Worm (Caenorhabditis elegans) whole organism, midembryonic: ENCODE results near the gene basl-1.

Experiments
- T22C8.4 ChIP-seq: fragments of 200-800 bp; sonication (Bioruptor generic); IDR thresholded peaks from 2 replicates; pipeline ENCODE4 v1.3.6; 2022; ENCODE audit warnings: missing genetic modification characterization, missing compliant biosample characterization
- cog-1 ChIP-seq: sonication (generic microtip); optimal IDR thresholded peaks from 2 replicates; lab custom pipeline; 2016; ENCODE audit warnings: missing genetic modification characterization, missing compliant biosample characterization
- flt-1 ChIP-seq: fragments of 200-800 bp; sonication (Bioruptor generic); IDR thresholded peaks from 2 replicates; pipeline ENCODE4 v1.3.6; 2022; ENCODE audit warnings: missing genetic modification characterization, missing compliant biosample characterization
- klf-2 ChIP-seq: fragments of 200-800 bp; sonication (Bioruptor generic); conservative IDR thresholded peaks from 2 replicates; pipeline ENCODE4 v1.3.6; 2022; ENCODE audit warnings: missing genetic modification reagents, missing genetic modification characterization, missing compliant biosample characterization
- med-1 ChIP-seq: sonication (generic microtip); optimal IDR thresholded peaks from 2 replicates; lab custom pipeline; 2017; ENCODE audit warnings: missing genetic modification characterization, mild to moderate bottlenecking, missing compliant biosample characterization, antibody characterized with exemption, missing genetic modification reagents; ENCODE audit not compliant: insufficient read depth
- ref-1 ChIP-seq: fragments of 200-800 bp; sonication (Bioruptor generic); conservative IDR thresholded peaks from 2 replicates; pipeline ENCODE4 v1.3.6; 2022; ENCODE audit warnings: missing genetic modification reagents, missing genetic modification characterization, missing compliant biosample characterization
- tab-1 ChIP-seq: fragments of 200-800 bp; sonication (Bioruptor generic); IDR thresholded peaks from 2 replicates; pipeline ENCODE4 v1.3.6; 2022; ENCODE audit warnings: missing genetic modification characterization, missing compliant biosample characterization
- ztf-23 ChIP-seq: fragments of 200-800 bp; sonication (Bioruptor generic); IDR thresholded peaks from 2 replicates; pipeline ENCODE4 v1.3.6; 2022; ENCODE audit warnings: missing genetic modification reagents, missing genetic modification characterization, missing compliant biosample characterization
- ztf-29 ChIP-seq: fragments of 200-800 bp; sonication (Bioruptor generic); IDR thresholded peaks from 2 replicates; pipeline ENCODE4 v1.3.6; 2022; ENCODE audit warnings: missing genetic modification reagents, missing genetic modification characterization, missing compliant biosample characterization

basl-1 gene

ce11 chrIII:5603439-5603986 is 11.2 kb upstream of the basl-1 start, which contains the start of gene madf-11:
Gene madf-11 (minus strand): TSS chrIII:5603489.
- TF ChIP-seq med-1: no peak
- no peak for TF ChIP-seq klf-2 (GFP tag; lab: Robert Waterston, UW)
- no peak for TF ChIP-seq T22C8.4 (GFP tag; lab: Robert Waterston, UW)
- peak; percentile 56 for TF ChIP-seq flt-1 (GFP tag; lab: Robert Waterston, UW)
- TF ChIP-seq ztf-23 (GFP tag; lab: Robert Waterston, UW): peak; percentile 45; the same call in 1 of the 2 replicates
- peak; percentile 35 for TF ChIP-seq cog-1 (tag; lab: Kevin White, UChicago)
- 0 out of 2 replicates have a peak, but pooled peaks have one; percentile 10 for TF ChIP-seq ztf-29 (GFP tag; lab: Robert Waterston, UW)
- no peak for TF ChIP-seq ref-1 (GFP tag; lab: Robert Waterston, UW)
- TF ChIP-seq tab-1: no peak

- TF ChIP-seq T22C8.4 (GFP tag; lab: Robert Waterston, UW): no peak
- TF ChIP-seq ztf-23 (GFP tag; lab: Robert Waterston, UW): no peak
- TF ChIP-seq med-1: no peak
- TF ChIP-seq ztf-29 (GFP tag; lab: Robert Waterston, UW): no peak
- no peak for TF ChIP-seq ref-1 (GFP tag; lab: Robert Waterston, UW)
- no peak for TF ChIP-seq cog-1 (tag; lab: Kevin White, UChicago)
- no peak for TF ChIP-seq flt-1 (GFP tag; lab: Robert Waterston, UW)
- no peak for TF ChIP-seq tab-1
- no peak for TF ChIP-seq klf-2 (GFP tag; lab: Robert Waterston, UW)
Measured at ce11 chrIII:5604080-5604479, 10.7 kb upstream of the basl-1 start, which contains the start of gene xnd-1. Gene xnd-1 (plus strand): TSS chrIII:5604460.

- TF ChIP-seq T22C8.4 (GFP tag; lab: Robert Waterston, UW) (no peak), tab-1 (no peak), med-1 (no peak), cog-1 (tag; lab: Kevin White, UChicago) (no peak), ztf-23 (GFP tag; lab: Robert Waterston, UW) (no peak), klf-2 (GFP tag; lab: Robert Waterston, UW) (no peak), ref-1 (GFP tag; lab: Robert Waterston, UW) (no peak), flt-1 (GFP tag; lab: Robert Waterston, UW) (no peak), ztf-29 (GFP tag; lab: Robert Waterston, UW) (no peak)
Measured at ce11 chrIII:5610276-5610675, 4.5 kb upstream of the basl-1 start, which contains the start of gene C05D2.8. Gene C05D2.8 (minus strand): TSS chrIII:5610346.

DNA sequence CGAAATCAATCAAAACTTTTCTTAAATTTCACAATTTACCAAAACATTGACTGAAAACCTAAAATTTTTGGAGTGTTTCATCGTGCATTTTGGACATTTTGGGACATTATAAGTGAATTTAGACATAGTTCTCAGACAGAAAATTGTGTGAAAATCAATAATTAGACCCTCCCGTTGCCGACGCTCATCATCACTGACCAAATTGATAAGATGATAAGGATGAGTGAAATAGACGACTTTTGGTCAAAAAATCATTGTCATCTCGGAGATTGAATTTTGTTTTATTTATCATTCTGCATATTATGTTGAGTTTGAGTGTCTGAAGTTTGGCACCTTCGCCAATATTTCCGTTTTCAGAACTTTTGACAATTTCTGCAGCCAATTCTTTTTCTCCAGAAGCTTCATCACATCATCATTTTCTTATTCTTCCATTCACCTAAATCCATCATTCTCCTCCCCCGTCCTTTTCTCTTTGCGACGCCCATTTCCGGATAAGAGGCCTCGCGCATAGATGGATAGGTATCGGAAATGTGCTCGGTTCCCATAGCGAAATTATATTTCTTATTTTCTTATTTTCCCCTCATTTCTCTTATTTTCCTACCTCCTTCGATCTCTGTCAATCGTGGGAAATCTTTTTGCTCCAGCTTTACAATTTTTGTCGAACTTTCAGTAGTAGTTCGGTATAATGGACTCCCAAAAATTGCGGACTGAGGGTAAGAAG is 3.0 kb upstream of the basl-1 start, which contains the start of gene bas-1:
Gene bas-1, plus strand, starts transcription at position 671 of the 721 bp plus-strand sequence.
- TF ChIP-seq ref-1 (GFP tag; lab: Robert Waterston, UW) (no peak), ztf-23 (GFP tag; lab: Robert Waterston, UW) (no peak), med-1 (no peak), klf-2 (GFP tag; lab: Robert Waterston, UW) (no peak), cog-1 (tag; lab: Kevin White, UChicago) (no peak), ztf-29 (GFP tag; lab: Robert Waterston, UW) (no peak), flt-1 (GFP tag; lab: Robert Waterston, UW) (no peak), T22C8.4 (GFP tag; lab: Robert Waterston, UW) (no peak), tab-1 (no peak)

DNA sequence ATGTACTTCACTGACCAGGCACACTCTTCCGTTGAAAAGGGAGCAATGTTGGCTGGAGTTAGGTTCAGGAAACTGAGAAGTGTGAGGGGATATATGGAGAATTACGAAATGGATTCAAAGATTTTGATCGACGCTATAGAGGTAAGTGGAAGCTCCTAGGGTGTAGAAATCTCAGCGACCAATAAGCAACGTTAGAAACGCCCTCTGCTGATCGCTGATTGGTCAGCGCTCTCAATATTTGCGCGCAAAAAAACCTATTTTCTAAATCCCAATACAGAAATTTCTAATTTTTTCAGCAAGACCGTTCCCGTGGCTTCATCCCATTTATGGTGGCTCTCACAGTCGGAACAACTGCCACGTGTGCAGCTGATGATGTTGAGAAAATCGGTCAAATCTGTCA is 927 bp downstream of the basl-1 start:
- TF ChIP-seq ztf-29 (GFP tag; lab: Robert Waterston, UW): no peak

DNA sequence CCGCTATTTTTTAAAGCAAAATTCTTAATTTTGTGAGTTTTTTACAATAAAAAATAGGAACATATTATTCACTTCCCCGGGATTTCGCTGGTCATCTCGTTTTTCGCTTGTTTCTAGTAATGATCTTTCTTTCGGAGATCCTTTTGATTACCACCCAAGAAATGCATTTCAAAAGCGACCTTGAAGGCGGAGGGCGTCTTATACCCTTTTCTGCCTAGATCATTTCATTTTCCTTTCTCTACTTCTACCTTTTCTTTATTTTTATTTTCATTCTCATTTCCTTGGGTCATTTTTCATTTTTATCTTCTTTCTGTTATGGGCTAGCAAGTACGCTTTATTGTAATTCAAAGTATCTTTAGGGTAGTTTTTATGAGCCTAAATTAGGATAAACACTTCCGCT is 5.4 kb downstream of the basl-1 start:
- TF ChIP-seq cog-1 (tag; lab: Kevin White, UChicago) (no peak), flt-1 (GFP tag; lab: Robert Waterston, UW) (no peak), med-1 (no peak), tab-1 (no peak), T22C8.4 (GFP tag; lab: Robert Waterston, UW) (no peak), ref-1 (GFP tag; lab: Robert Waterston, UW) (no peak), ztf-23 (GFP tag; lab: Robert Waterston, UW) (no peak), klf-2 (GFP tag; lab: Robert Waterston, UW) (no peak), ztf-29 (GFP tag; lab: Robert Waterston, UW) (no peak)

ce11 chrIII:5621236-5621635 is 6.5 kb downstream of the basl-1 start:
- TF ChIP-seq cog-1 (tag; lab: Kevin White, UChicago) (peak; percentile 53), ref-1 (GFP tag; lab: Robert Waterston, UW) (no peak), tab-1 (no peak)

DNA sequence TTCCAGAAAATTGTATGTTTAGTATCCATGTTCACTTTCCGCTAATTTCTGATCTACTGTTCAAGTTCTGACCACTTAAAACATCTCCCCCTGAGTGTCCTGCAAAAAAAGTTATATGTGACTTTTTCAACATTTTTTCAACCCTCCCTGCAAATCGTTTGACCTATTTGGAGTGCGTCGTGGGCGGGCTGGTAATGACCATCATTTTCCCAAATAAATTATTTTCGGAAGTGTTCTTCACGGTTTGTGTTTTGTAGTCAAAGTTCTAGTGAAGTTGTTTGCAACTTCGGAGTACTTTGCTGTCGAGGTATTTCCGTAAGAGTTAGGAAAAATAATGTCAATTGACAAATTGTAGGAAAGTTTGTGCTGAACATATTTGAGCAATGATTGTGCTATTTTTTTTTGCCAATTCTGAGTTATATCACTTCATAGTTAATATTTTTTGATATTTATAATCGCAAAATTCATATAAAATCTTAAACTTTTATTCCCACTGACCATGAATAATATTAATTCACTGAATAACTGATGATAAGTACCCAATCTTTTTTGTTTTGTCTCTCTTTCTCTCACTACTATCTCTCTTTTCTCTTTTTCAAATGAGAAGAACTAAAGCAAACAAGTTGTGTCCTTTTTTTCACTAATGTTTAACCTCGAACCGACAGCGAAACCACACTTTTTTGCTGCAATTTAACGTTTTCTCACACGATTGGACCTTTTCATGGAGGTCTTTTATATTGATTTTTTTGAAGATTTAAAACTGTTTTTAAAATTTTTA is 7.7 kb downstream of the basl-1 start:
- TF ChIP-seq med-1 (no peak), flt-1 (GFP tag; lab: Robert Waterston, UW) (no peak), ref-1 (GFP tag; lab: Robert Waterston, UW) (no peak), ztf-29 (GFP tag; lab: Robert Waterston, UW) (no peak), cog-1 (tag; lab: Kevin White, UChicago) (no peak), ztf-23 (GFP tag; lab: Robert Waterston, UW) (no peak), T22C8.4 (GFP tag; lab: Robert Waterston, UW) (no peak), klf-2 (GFP tag; lab: Robert Waterston, UW) (no peak)

- no peak for TF ChIP-seq med-1
- TF ChIP-seq klf-2 (GFP tag; lab: Robert Waterston, UW): no peak
- TF ChIP-seq ztf-23 (GFP tag; lab: Robert Waterston, UW): no peak
- TF ChIP-seq flt-1 (GFP tag; lab: Robert Waterston, UW): no peak
- no peak for TF ChIP-seq T22C8.4 (GFP tag; lab: Robert Waterston, UW)
- no peak for TF ChIP-seq tab-1
- no peak for TF ChIP-seq ztf-29 (GFP tag; lab: Robert Waterston, UW)
- TF ChIP-seq cog-1 (tag; lab: Kevin White, UChicago): no peak
- no peak for TF ChIP-seq ref-1 (GFP tag; lab: Robert Waterston, UW)
Measured at ce11 chrIII:5623418-5623817, 8.7 kb downstream of the basl-1 start.
